Worm (Caenorhabditis elegans): ENCODE data around the gene pek-1.

Gene pek-1

ce11 chrX:11426647-11427046 is 12.0 kb upstream of the pek-1 start:
- TF ChIP-seq ets-7 (tag; optimal IDR thresholded peaks at IDR 0.05) = no peak
- no peak for TF ChIP-seq aly-1 (tag; optimal IDR thresholded peaks at IDR 0.05)
- TF ChIP-seq hnd-1 (tag; optimal IDR thresholded peaks at IDR 0.05) = no peak
- no peak for TF ChIP-seq tra-4 (tag; optimal IDR thresholded peaks at IDR 0.05)
- no peak for TF ChIP-seq hmbx-1 (tag; optimal IDR thresholded peaks at IDR 0.05)
- TF ChIP-seq hmg-4 (GFP tag; optimal IDR thresholded peaks at IDR 0.05) = no peak
- no peak for TF ChIP-seq pes-1 (GFP tag; IDR thresholded peaks at IDR 0.05)
- no peak for TF ChIP-seq flt-1 (GFP tag; IDR thresholded peaks at IDR 0.05)
- no peak for TF ChIP-seq B0310.2 (tag; optimal IDR thresholded peaks at IDR 0.05)
- no peak for TF ChIP-seq ceh-36 (tag; optimal IDR thresholded peaks at IDR 0.05)

- TF ChIP-seq ama-1 (optimal IDR thresholded peaks at IDR 0.05) (no peak), sea-1 (GFP tag; conservative IDR thresholded peaks at IDR 0.05) (no peak)
Measured at ce11 chrX:11419988-11420387, 5.3 kb upstream of the pek-1 start, which contains the start of gene F46C3.6. TSS of gene F46C3.6 (minus strand) at chrX:11420074.

- no peak for TF ChIP-seq scrt-1 (GFP tag; IDR thresholded peaks at IDR 0.05)
- no peak for TF ChIP-seq F13C5.2 (tag; optimal IDR thresholded peaks at IDR 0.05)
- no peak for TF ChIP-seq sea-1 (GFP tag; conservative IDR thresholded peaks at IDR 0.05)
- TF ChIP-seq hnd-1 (tag; optimal IDR thresholded peaks at IDR 0.05) = no peak
- no peak for TF ChIP-seq hmbx-1 (tag; optimal IDR thresholded peaks at IDR 0.05)
- TF ChIP-seq aly-1 (tag; optimal IDR thresholded peaks at IDR 0.05) = no peak
- no peak for TF ChIP-seq hmg-4 (GFP tag; optimal IDR thresholded peaks at IDR 0.05)
- TF ChIP-seq tbx-11 (GFP tag; IDR thresholded peaks at IDR 0.05) = no peak
- TF ChIP-seq ama-1 (optimal IDR thresholded peaks at IDR 0.05) = no peak
- no peak for TF ChIP-seq ceh-36 (tag; optimal IDR thresholded peaks at IDR 0.05)
- no peak for TF ChIP-seq pes-1 (GFP tag; IDR thresholded peaks at IDR 0.05)
- no peak for TF ChIP-seq tbx-37 (GFP tag; conservative IDR thresholded peaks at IDR 0.05)
Measured at ce11 chrX:11418667-11419066, 4.0 kb upstream of the pek-1 start, which contains the start of gene F46C3.2. TSS of gene F46C3.2 (minus strand) at chrX:11418767.

- TF ChIP-seq ceh-36 (tag; optimal IDR thresholded peaks at IDR 0.05) (no peak), scrt-1 (GFP tag; IDR thresholded peaks at IDR 0.05) (no peak), ets-7 (tag; optimal IDR thresholded peaks at IDR 0.05) (no peak), pes-1 (GFP tag; IDR thresholded peaks at IDR 0.05) (no peak), flt-1 (GFP tag; IDR thresholded peaks at IDR 0.05) (no peak), hmbx-1 (tag; optimal IDR thresholded peaks at IDR 0.05) (no peak), sea-1 (GFP tag; conservative IDR thresholded peaks at IDR 0.05) (no peak), ceh-13 (GFP tag; optimal IDR thresholded peaks at IDR 0.05) (no peak), hmg-4 (GFP tag; optimal IDR thresholded peaks at IDR 0.05) (no peak)
Measured at ce11 chrX:11411675-11412074, 3.0 kb downstream of the pek-1 start.

ce11 chrX:11409457-11409856 is 5.2 kb downstream of the pek-1 start:
- TF ChIP-seq hmbx-1 (tag; optimal IDR thresholded peaks at IDR 0.05) (no peak), F13C5.2 (tag; optimal IDR thresholded peaks at IDR 0.05) (no peak), ceh-36 (tag; optimal IDR thresholded peaks at IDR 0.05) (no peak), sea-1 (GFP tag; conservative IDR thresholded peaks at IDR 0.05) (no peak), pes-1 (GFP tag; IDR thresholded peaks at IDR 0.05) (no peak), B0310.2 (tag; optimal IDR thresholded peaks at IDR 0.05) (no peak), scrt-1 (GFP tag; IDR thresholded peaks at IDR 0.05) (no peak), ceh-13 (GFP tag; optimal IDR thresholded peaks at IDR 0.05) (no peak), hnd-1 (tag; optimal IDR thresholded peaks at IDR 0.05) (no peak), aly-1 (tag; optimal IDR thresholded peaks at IDR 0.05) (no peak), flt-1 (GFP tag; IDR thresholded peaks at IDR 0.05) (no peak), ama-1 (optimal IDR thresholded peaks at IDR 0.05) (no peak), tbx-11 (GFP tag; IDR thresholded peaks at IDR 0.05) (no peak), hmg-4 (GFP tag; optimal IDR thresholded peaks at IDR 0.05) (no peak), tra-4 (tag; optimal IDR thresholded peaks at IDR 0.05) (no peak), ets-7 (tag; optimal IDR thresholded peaks at IDR 0.05) (no peak)

- TF ChIP-seq ceh-13 (GFP tag; optimal IDR thresholded peaks at IDR 0.05) = no peak
- TF ChIP-seq hnd-1 (tag; optimal IDR thresholded peaks at IDR 0.05) = no peak
Measured at ce11 chrX:11407682-11408335, 6.9 kb downstream of the pek-1 start, which contains the start of gene F08B12.4. TSS of gene F08B12.4 (minus strand) at chrX:11407732.

ce11 chrX:11406784-11407183 is 7.9 kb downstream of the pek-1 start:
- TF ChIP-seq ceh-36 (tag; optimal IDR thresholded peaks at IDR 0.05) (no peak), ama-1 (optimal IDR thresholded peaks at IDR 0.05) (no peak), tbx-37 (GFP tag; conservative IDR thresholded peaks at IDR 0.05) (no peak), scrt-1 (GFP tag; IDR thresholded peaks at IDR 0.05) (no peak), B0310.2 (tag; optimal IDR thresholded peaks at IDR 0.05) (no peak), aly-1 (tag; optimal IDR thresholded peaks at IDR 0.05) (no peak), tbx-11 (GFP tag; IDR thresholded peaks at IDR 0.05) (no peak), pes-1 (GFP tag; IDR thresholded peaks at IDR 0.05) (no peak), flt-1 (GFP tag; IDR thresholded peaks at IDR 0.05) (no peak), hnd-1 (tag; optimal IDR thresholded peaks at IDR 0.05) (no peak), F13C5.2 (tag; optimal IDR thresholded peaks at IDR 0.05) (no peak), sea-1 (GFP tag; conservative IDR thresholded peaks at IDR 0.05) (no peak), hmbx-1 (tag; optimal IDR thresholded peaks at IDR 0.05) (no peak), ceh-13 (GFP tag; optimal IDR thresholded peaks at IDR 0.05) (no peak), hmg-4 (GFP tag; optimal IDR thresholded peaks at IDR 0.05) (no peak), ets-7 (tag; optimal IDR thresholded peaks at IDR 0.05) (no peak), tra-4 (tag; optimal IDR thresholded peaks at IDR 0.05) (no peak)

- TF ChIP-seq B0310.2 (tag; optimal IDR thresholded peaks at IDR 0.05) (no peak), hmg-4 (GFP tag; optimal IDR thresholded peaks at IDR 0.05) (no peak), ceh-13 (GFP tag; optimal IDR thresholded peaks at IDR 0.05) (no peak), hmbx-1 (tag; optimal IDR thresholded peaks at IDR 0.05) (no peak), sea-1 (GFP tag; conservative IDR thresholded peaks at IDR 0.05) (no peak), ceh-36 (tag; optimal IDR thresholded peaks at IDR 0.05) (no peak), hnd-1 (tag; optimal IDR thresholded peaks at IDR 0.05) (no peak)
Measured at ce11 chrX:11405908-11406307, 8.8 kb downstream of the pek-1 start, which contains the start of gene slo-2. TSS of gene slo-2 (minus strand) at chrX:11405931.

Measured in whole organism, early embryonic.